Fruit fly (Drosophila melanogaster) whole organism: ENCODE results near the gene CG14982.

Source experiments
- pan ChIP-seq: fragments of >200 bp; optimal IDR thresholded peaks from 2 replicates; lab custom pipeline; 2017
- psq ChIP-seq: fragments of >200 bp; optimal IDR thresholded peaks from 2 replicates; lab custom pipeline; 2017
- usp ChIP-seq: fragments of >200 bp; optimal IDR thresholded peaks from 2 replicates; lab custom pipeline; 2017; ENCODE audit warnings: missing biosample characterization, missing genetic modification characterization, mixed read lengths

dm6 chr3L:3995554-3995953 lies 53.0 kb downstream of the CG14982 start:
- no peak for TF ChIP-seq psq (lab: Kevin White, UChicago)
- TF ChIP-seq usp: no peak
- no peak for TF ChIP-seq pan (lab: Kevin White, UChicago)
